Worm (Caenorhabditis elegans): ENCODE data around the gene C44F1.1.

The C44F1.1 gene

ce11 chrIII:3726443-3726842, 38.9 kb downstream of the C44F1.1 start, which contains the start of gene gldi-5:
gldi-5 (minus strand) TSS chrIII:3726500.
- no peak for TF ChIP-seq sem-2 (GFP tag; optimal IDR thresholded peaks at IDR 0.05)
- TF ChIP-seq bed-3 (GFP tag; optimal IDR thresholded peaks at IDR 0.05) = no peak
- no peak for TF ChIP-seq cnd-1 (tag; optimal IDR thresholded peaks at IDR 0.05)
- no peak for TF ChIP-seq mls-2 (tag; optimal IDR thresholded peaks at IDR 0.05)
- no peak for TF ChIP-seq hlh-1 (tag; optimal IDR thresholded peaks at IDR 0.05)
- TF ChIP-seq ceh-83 (GFP tag; optimal IDR thresholded peaks at IDR 0.05) = no peak
- TF ChIP-seq lin-13 (tag; optimal IDR thresholded peaks at IDR 0.05) = no peak
- no peak for TF ChIP-seq elt-3 (tag; optimal IDR thresholded peaks at IDR 0.05)

- TF ChIP-seq mls-2 (tag; optimal IDR thresholded peaks at IDR 0.05) (no peak), cnd-1 (tag; optimal IDR thresholded peaks at IDR 0.05) (no peak), blmp-1 (tag; optimal IDR thresholded peaks at IDR 0.05) (no peak), lin-13 (tag; optimal IDR thresholded peaks at IDR 0.05) (no peak), unc-62 (GFP tag; optimal IDR thresholded peaks at IDR 0.05) (no peak), mep-1 (tag; optimal IDR thresholded peaks at IDR 0.05) (no peak), bed-3 (GFP tag; optimal IDR thresholded peaks at IDR 0.05) (no peak), sem-2 (GFP tag; optimal IDR thresholded peaks at IDR 0.05) (no peak), nhr-28 (tag; optimal IDR thresholded peaks at IDR 0.05) (no peak), nhr-237 (tag; optimal IDR thresholded peaks at IDR 0.05) (no peak), snpc-4 (tag; optimal IDR thresholded peaks at IDR 0.05) (no peak)
Observed at ce11 chrIII:3724880-3725279, 40.5 kb downstream of the C44F1.1 start, which contains the start of gene C14B1.12. C14B1.12 (minus strand) TSS chrIII:3724980.

ce11 chrIII:3723726-3724125, 41.6 kb downstream of the C44F1.1 start:
- TF ChIP-seq tbx-8 (GFP tag; optimal IDR thresholded peaks at IDR 0.05) (no peak), ztf-11 (tag; optimal IDR thresholded peaks at IDR 0.05) (no peak), nhr-2 (tag; optimal IDR thresholded peaks at IDR 0.05) (no peak), zip-8 (tag; optimal IDR thresholded peaks at IDR 0.05) (no peak), hlh-1 (tag; optimal IDR thresholded peaks at IDR 0.05) (no peak), lin-13 (tag; optimal IDR thresholded peaks at IDR 0.05) (no peak), M03D4.4 (tag; optimal IDR thresholded peaks at IDR 0.05) (no peak), nhr-12 (tag; optimal IDR thresholded peaks at IDR 0.05) (no peak), nhr-76 (tag; optimal IDR thresholded peaks at IDR 0.05) (no peak), flh-1 (GFP tag; optimal IDR thresholded peaks at IDR 0.05) (no peak), lin-32 (GFP tag; optimal IDR thresholded peaks at IDR 0.05) (no peak), cnd-1 (tag; optimal IDR thresholded peaks at IDR 0.05) (no peak), ceh-43 (GFP tag; optimal IDR thresholded peaks at IDR 0.05) (no peak), mep-1 (tag; optimal IDR thresholded peaks at IDR 0.05) (no peak), ham-2 (GFP tag; optimal IDR thresholded peaks at IDR 0.05) (no peak), unc-120 (tag; optimal IDR thresholded peaks at IDR 0.05; ENCODE audit: poor library complexity, severe bottlenecking) (no peak), mab-5 (tag; optimal IDR thresholded peaks at IDR 0.05) (no peak), mls-2 (tag; optimal IDR thresholded peaks at IDR 0.05) (no peak), unc-62 (GFP tag; optimal IDR thresholded peaks at IDR 0.05) (no peak), elt-1 (tag; optimal IDR thresholded peaks at IDR 0.05; ENCODE audit: borderline replicate concordance, insufficient read depth) (no peak)

ce11 chrIII:3719564-3719963, 45.8 kb downstream of the C44F1.1 start, which contains the start of gene C14B1.8:
C14B1.8 (minus strand) TSS chrIII:3719680.
- TF ChIP-seq ces-1 (GFP tag; optimal IDR thresholded peaks at IDR 0.05) = peak; percentile 96
- no peak for TF ChIP-seq ztf-11 (tag; optimal IDR thresholded peaks at IDR 0.05)
- TF ChIP-seq mep-1 (tag; optimal IDR thresholded peaks at IDR 0.05) = peak; percentile 47

ce11 chrIII:3716073-3716659, 49.2 kb downstream of the C44F1.1 start:
- TF ChIP-seq pha-4 (tag; optimal IDR thresholded peaks at IDR 0.05) (no peak), mep-1 (tag; optimal IDR thresholded peaks at IDR 0.05) (peak; percentile 30)

- no peak for TF ChIP-seq ztf-11 (tag; optimal IDR thresholded peaks at IDR 0.05)
- TF ChIP-seq ces-1 (GFP tag; optimal IDR thresholded peaks at IDR 0.05) = no peak
- no peak for TF ChIP-seq ham-2 (GFP tag; optimal IDR thresholded peaks at IDR 0.05)
- TF ChIP-seq lin-32 (GFP tag; optimal IDR thresholded peaks at IDR 0.05) = no peak
- TF ChIP-seq elt-3 (tag; optimal IDR thresholded peaks at IDR 0.05) = no peak
- TF ChIP-seq nhr-2 (tag; optimal IDR thresholded peaks at IDR 0.05) = no peak
- no peak for TF ChIP-seq nhr-12 (tag; optimal IDR thresholded peaks at IDR 0.05)
- TF ChIP-seq blmp-1 (tag; optimal IDR thresholded peaks at IDR 0.05) = no peak
- TF ChIP-seq nhr-28 (tag; optimal IDR thresholded peaks at IDR 0.05) = no peak
- no peak for TF ChIP-seq unc-39 (tag; optimal IDR thresholded peaks at IDR 0.05)
- no peak for TF ChIP-seq lsy-2 (tag; optimal IDR thresholded peaks at IDR 0.05)
- no peak for TF ChIP-seq snpc-4 (tag; optimal IDR thresholded peaks at IDR 0.05)
- no peak for TF ChIP-seq mab-5 (tag; optimal IDR thresholded peaks at IDR 0.05)
- TF ChIP-seq hlh-1 (tag; optimal IDR thresholded peaks at IDR 0.05) = no peak
- no peak for TF ChIP-seq unc-120 (tag; optimal IDR thresholded peaks at IDR 0.05; ENCODE audit: poor library complexity, severe bottlenecking)
- no peak for TF ChIP-seq sptf-1 (tag; optimal IDR thresholded peaks at IDR 0.05)
- TF ChIP-seq bed-3 (GFP tag; optimal IDR thresholded peaks at IDR 0.05) = no peak
- TF ChIP-seq elt-1 (tag; optimal IDR thresholded peaks at IDR 0.05; ENCODE audit: borderline replicate concordance, insufficient read depth) = no peak
Observed at ce11 chrIII:3713163-3713562, 52.2 kb downstream of the C44F1.1 start, which contains the start of gene nrde-1. nrde-1 (plus strand) TSS chrIII:3713463.

All from whole organism, mixed stage, embryonic.